Worm (Caenorhabditis elegans) whole organism, late embryonic: ENCODE data around the gene cit-1.1.

Experiments used
- C08G9.2 ChIP-seq: sonication (generic microtip); optimal IDR thresholded peaks from 2 replicates; lab custom pipeline; 2016; ENCODE audit warnings: mild to moderate bottlenecking, missing genetic modification characterization, moderate library complexity, missing compliant biosample characterization
- C38D4.7 ChIP-seq: fragments of 200-800 bp; sonication (Bioruptor generic); optimal IDR thresholded peaks from 2 replicates; lab custom pipeline; 2018; ENCODE audit warnings: mild to moderate bottlenecking, missing genetic modification characterization, moderate library complexity, missing compliant biosample characterization
- K02D7.2 ChIP-seq: sonication (generic microtip); optimal IDR thresholded peaks from 2 replicates; lab custom pipeline; 2017; ENCODE audit warnings: mild to moderate bottlenecking, missing genetic modification characterization, missing compliant biosample characterization
- K09A11.1 ChIP-seq: sonication (generic microtip); optimal IDR thresholded peaks from 2 replicates; lab custom pipeline; 2017; ENCODE audit warnings: antibody characterized with exemption, mild to moderate bottlenecking, missing genetic modification characterization, missing compliant biosample characterization; ENCODE audit not compliant: insufficient read depth
- T23F11.4 ChIP-seq: fragments of 200-800 bp; sonication (Bioruptor generic); optimal IDR thresholded peaks from 2 replicates; lab custom pipeline; 2018; ENCODE audit warnings: mild to moderate bottlenecking, missing genetic modification characterization, missing compliant biosample characterization
- Y22D7AL.16 ChIP-seq: sonication (generic microtip); optimal IDR thresholded peaks from 2 replicates; lab custom pipeline; 2016; ENCODE audit warnings: missing genetic modification characterization, missing compliant biosample characterization
- ceh-14 ChIP-seq: sonication (generic microtip); optimal IDR thresholded peaks from 2 replicates; lab custom pipeline; 2016; ENCODE audit warnings: missing genotype, missing genetic modification characterization, missing compliant biosample characterization
- ceh-2 ChIP-seq: sonication (generic microtip); optimal IDR thresholded peaks from 2 replicates; lab custom pipeline; 2016; ENCODE audit warnings: missing genotype, missing genetic modification characterization, missing compliant biosample characterization
- ceh-24 ChIP-seq: sonication (generic microtip); optimal IDR thresholded peaks from 2 replicates; lab custom pipeline; 2016; ENCODE audit warnings: mild to moderate bottlenecking, missing genetic modification characterization, missing compliant biosample characterization
- ceh-45 ChIP-seq: fragments of 200-800 bp; sonication (Bioruptor generic); IDR thresholded peaks from 2 replicates; pipeline ENCODE4 v1.3.6; 2022; ENCODE audit warnings: missing genetic modification reagents, missing genetic modification characterization, missing compliant biosample characterization
- ceh-48 ChIP-seq: sonication (generic microtip); optimal IDR thresholded peaks from 2 replicates; lab custom pipeline; 2016; ENCODE audit warnings: missing genetic modification characterization, inconsistent platforms, missing compliant biosample characterization
- dmd-4 ChIP-seq: sonication (generic microtip); optimal IDR thresholded peaks from 2 replicates; lab custom pipeline; 2016; ENCODE audit warnings: borderline replicate concordance, missing genetic modification characterization, missing compliant biosample characterization
- elt-2 ChIP-seq: sonication (generic microtip); optimal IDR thresholded peaks from 2 replicates; lab custom pipeline; 2016; ENCODE audit warnings: missing genetic modification reagents, missing genetic modification characterization, missing compliant biosample characterization
- elt-4 ChIP-seq: sonication (generic microtip); optimal IDR thresholded peaks from 2 replicates; lab custom pipeline; 2016; ENCODE audit warnings: missing genetic modification characterization, missing compliant biosample characterization
- ets-4 ChIP-seq: sonication (generic microtip); optimal IDR thresholded peaks from 2 replicates; lab custom pipeline; 2016; ENCODE audit warnings: missing genetic modification characterization, missing compliant biosample characterization
- fax-1 ChIP-seq: sonication (generic microtip); optimal IDR thresholded peaks from 2 replicates; lab custom pipeline; 2016; ENCODE audit warnings: missing genotype, missing genetic modification characterization, missing compliant biosample characterization
- gmeb-2 ChIP-seq: sonication (generic microtip); optimal IDR thresholded peaks from 2 replicates; lab custom pipeline; 2016; ENCODE audit warnings: missing genetic modification characterization, inconsistent platforms, missing compliant biosample characterization
- hlh-15 ChIP-seq: sonication (generic microtip); optimal IDR thresholded peaks from 2 replicates; lab custom pipeline; 2016; ENCODE audit warnings: missing genetic modification characterization, missing compliant biosample characterization
- lim-6 ChIP-seq: sonication (generic microtip); optimal IDR thresholded peaks from 2 replicates; lab custom pipeline; 2016; ENCODE audit warnings: missing genetic modification characterization, missing compliant biosample characterization
- lin-11 ChIP-seq: fragments of 200-800 bp; sonication (Bioruptor generic); optimal IDR thresholded peaks from 2 replicates; lab custom pipeline; 2018; ENCODE audit warnings: mild to moderate bottlenecking, missing genetic modification characterization, missing compliant biosample characterization
- mec-3 ChIP-seq: sonication (generic microtip); optimal IDR thresholded peaks from 2 replicates; lab custom pipeline; 2016; ENCODE audit warnings: borderline replicate concordance, missing genetic modification characterization, missing compliant biosample characterization
- nfya-1 ChIP-seq: sonication (generic microtip); optimal IDR thresholded peaks from 2 replicates; lab custom pipeline; 2017; ENCODE audit warnings: missing genetic modification characterization, mild to moderate bottlenecking, missing compliant biosample characterization, antibody characterized with exemption, moderate library complexity
- nhr-11 ChIP-seq: fragments of 150-350 bp; optimal IDR thresholded peaks from 2 replicates; lab custom pipeline; 2014; ENCODE audit warnings: missing biosample characterization, missing genetic modification characterization
- odd-2 ChIP-seq: sonication (generic microtip); optimal IDR thresholded peaks from 2 replicates; lab custom pipeline; 2017; ENCODE audit warnings: antibody characterized with exemption, mild to moderate bottlenecking, missing genetic modification characterization, missing compliant biosample characterization
- pat-9 ChIP-seq: fragments of 200-800 bp; sonication (Bioruptor generic); optimal IDR thresholded peaks from 2 replicates; lab custom pipeline; 2018; ENCODE audit warnings: mild to moderate bottlenecking, missing genetic modification characterization, moderate library complexity, missing compliant biosample characterization
- pax-1 ChIP-seq: fragments of 150-350 bp; optimal IDR thresholded peaks from 2 replicates; lab custom pipeline; 2014; ENCODE audit warnings: missing biosample characterization, missing genetic modification characterization
- pros-1 ChIP-seq: fragments of 150-350 bp; optimal IDR thresholded peaks from 2 replicates; lab custom pipeline; 2014; ENCODE audit warnings: missing biosample characterization, missing genetic modification reagents, missing genetic modification characterization
- sdc-2 ChIP-seq: sonication (generic microtip); optimal IDR thresholded peaks from 2 replicates; lab custom pipeline; 2016; ENCODE audit warnings: missing genotype, missing genetic modification characterization, missing compliant biosample characterization
- sox-4 ChIP-seq: sonication (generic microtip); optimal IDR thresholded peaks from 2 replicates; lab custom pipeline; 2017; ENCODE audit warnings: mild to moderate bottlenecking, missing genetic modification characterization, inconsistent platforms, missing compliant biosample characterization
- tbx-2 ChIP-seq: sonication (generic microtip); optimal IDR thresholded peaks from 2 replicates; lab custom pipeline; 2016; ENCODE audit warnings: missing genetic modification characterization, missing compliant biosample characterization
- tbx-7 ChIP-seq: sonication (generic microtip); optimal IDR thresholded peaks from 2 replicates; lab custom pipeline; 2016; ENCODE audit warnings: missing genotype, missing genetic modification characterization, missing compliant biosample characterization
- ttx-3 ChIP-seq: sonication (generic microtip); optimal IDR thresholded peaks from 2 replicates; lab custom pipeline; 2016; ENCODE audit warnings: missing genetic modification reagents, missing genetic modification characterization, missing compliant biosample characterization
- unc-42 ChIP-seq: sonication (generic microtip); optimal IDR thresholded peaks from 2 replicates; lab custom pipeline; 2016; ENCODE audit warnings: missing genotype, missing genetic modification characterization, missing compliant biosample characterization
- unc-86 ChIP-seq: sonication (generic microtip); optimal IDR thresholded peaks from 2 replicates; lab custom pipeline; 2016; ENCODE audit warnings: missing genetic modification characterization, missing compliant biosample characterization
- zip-5 ChIP-seq: sonication (generic microtip); optimal IDR thresholded peaks from 2 replicates; lab custom pipeline; 2016; ENCODE audit warnings: missing genetic modification characterization, missing compliant biosample characterization
- ztf-16 ChIP-seq: sonication (generic microtip); optimal IDR thresholded peaks from 2 replicates; lab custom pipeline; 2017; ENCODE audit warnings: missing genetic modification characterization, missing compliant biosample characterization

The cit-1.1 gene

DNA sequence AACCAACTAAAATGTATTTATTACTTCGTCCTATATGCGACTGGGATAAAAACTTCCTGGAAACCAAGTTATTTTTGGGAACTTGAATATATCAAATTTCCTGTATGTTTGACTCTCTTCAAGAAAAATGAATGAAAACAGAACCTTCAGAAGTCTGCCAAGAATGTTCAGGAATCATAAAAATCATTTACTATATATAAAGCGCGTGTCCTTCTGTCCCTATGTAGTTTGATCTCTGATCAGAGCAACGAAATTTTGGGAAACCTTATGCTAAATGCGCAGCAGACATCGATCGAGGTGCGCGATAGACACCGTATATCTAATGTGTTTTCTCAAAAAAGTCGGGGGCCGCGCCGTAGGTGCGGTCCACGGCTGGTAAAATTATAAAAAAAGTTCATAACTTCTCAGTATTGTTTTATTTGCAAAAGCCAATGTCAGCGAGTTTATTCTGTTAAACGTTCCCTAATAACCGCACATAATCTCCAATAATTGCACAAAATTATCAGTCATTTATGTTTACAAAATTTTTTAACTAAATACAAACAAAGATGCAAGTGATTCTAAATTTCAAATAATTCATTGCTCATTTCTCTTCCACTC lies 12.1 kb downstream of the cit-1.1 start:
- TF ChIP-seq mec-3 (tag; lab: Kevin White, UChicago): no peak
- TF ChIP-seq pax-1 (tag; lab: Kevin White, UChicago): no peak
- TF ChIP-seq ceh-14: no peak
- TF ChIP-seq ceh-48 (tag; lab: Kevin White, UChicago): no peak
- TF ChIP-seq tbx-2: no peak
- TF ChIP-seq Y22D7AL.16 (tag; lab: Kevin White, UChicago): no peak
- TF ChIP-seq K09A11.1 (tag; lab: Kevin White, UChicago): no peak
- no peak for TF ChIP-seq nfya-1 (tag; lab: Kevin White, UChicago)
- no peak for TF ChIP-seq C08G9.2
- no peak for TF ChIP-seq elt-4 (tag; lab: Kevin White, UChicago)
- TF ChIP-seq sdc-2 (tag; lab: Kevin White, UChicago): no peak
- no peak for TF ChIP-seq ceh-2 (tag; lab: Kevin White, UChicago)
- no peak for TF ChIP-seq K02D7.2 (tag; lab: Kevin White, UChicago)
- no peak for TF ChIP-seq gmeb-2 (tag; lab: Kevin White, UChicago)
- no peak for TF ChIP-seq ztf-16 (tag; lab: Kevin White, UChicago)
- no peak for TF ChIP-seq sox-4 (tag; lab: Kevin White, UChicago)
- TF ChIP-seq odd-2: no peak
- TF ChIP-seq ttx-3 (tag; lab: Kevin White, UChicago): no peak
- no peak for TF ChIP-seq C38D4.7 (GFP tag; lab: Kevin White, UChicago)
- TF ChIP-seq pros-1: no peak

DNA sequence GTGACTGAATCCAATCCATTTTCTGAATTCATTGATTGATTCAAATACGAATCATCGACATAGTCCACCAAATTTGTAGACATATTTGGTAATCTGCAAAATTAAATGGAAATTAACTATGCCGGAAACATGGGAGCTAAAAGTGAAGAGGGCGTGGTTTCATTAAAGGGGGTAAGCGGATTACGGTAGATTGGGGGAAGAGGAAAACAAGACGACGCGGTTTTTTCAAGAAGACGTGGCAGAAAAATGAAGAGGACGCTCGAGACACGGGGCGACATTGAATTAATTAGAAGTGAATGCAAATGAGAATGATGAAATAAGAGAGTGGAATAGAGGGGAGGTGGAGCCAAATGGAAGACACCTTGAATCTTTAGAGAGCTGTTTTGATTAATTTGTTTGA lies 13.3 kb downstream of the cit-1.1 start, which contains the start of gene npr-17:
npr-17 (minus strand) TSS at position 101 of the 400 bp plus-strand sequence.
- no peak for TF ChIP-seq fax-1
- no peak for TF ChIP-seq T23F11.4 (GFP tag; lab: Kevin White, UChicago)
- TF ChIP-seq ztf-16 (tag; lab: Kevin White, UChicago): no peak
- no peak for TF ChIP-seq C38D4.7 (GFP tag; lab: Kevin White, UChicago)
- no peak for TF ChIP-seq K02D7.2 (tag; lab: Kevin White, UChicago)
- no peak for TF ChIP-seq gmeb-2 (tag; lab: Kevin White, UChicago)

DNA sequence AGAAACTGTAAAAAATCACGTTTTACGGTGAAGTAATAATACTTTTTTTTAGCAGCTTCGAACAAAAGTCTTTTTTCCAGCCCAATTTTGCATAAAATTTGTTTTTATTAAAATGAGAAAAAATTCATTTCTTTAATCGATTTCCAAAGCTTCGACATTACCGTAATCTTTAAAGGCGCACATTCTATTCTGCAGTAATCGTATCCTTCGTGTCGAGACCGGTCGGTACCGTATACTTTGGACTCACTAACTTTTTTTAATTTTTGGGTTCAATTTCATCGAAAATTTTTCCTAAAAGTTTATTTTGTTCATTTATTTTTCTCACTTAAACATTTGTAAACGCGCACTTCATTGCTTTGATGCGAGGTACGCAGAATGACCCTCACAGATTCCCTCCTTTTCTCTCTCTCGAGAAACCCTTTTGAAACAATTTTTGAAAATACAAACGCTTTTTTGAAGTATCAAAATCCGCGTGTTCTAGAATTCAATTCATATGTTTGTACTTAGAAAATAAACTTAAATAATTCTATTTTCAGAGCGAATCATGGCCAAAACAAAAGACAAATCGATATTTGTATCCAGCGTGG lies 22.9 kb downstream of the cit-1.1 start, which contains the start of gene hrpk-2:
hrpk-2 (plus strand) TSS at position 537 of the 587 bp plus-strand sequence.
- TF ChIP-seq ceh-45 (GFP tag; lab: Robert Waterston, UW) (no peak), tbx-7 (no peak), hlh-15 (tag; lab: Kevin White, UChicago) (no peak), zip-5 (tag; lab: Kevin White, UChicago) (no peak), nhr-11 (tag; lab: Kevin White, UChicago) (no peak), unc-86 (tag; lab: Kevin White, UChicago) (no peak), ceh-48 (tag; lab: Kevin White, UChicago) (no peak), tbx-2 (no peak), T23F11.4 (GFP tag; lab: Kevin White, UChicago) (no peak), mec-3 (tag; lab: Kevin White, UChicago) (no peak), pat-9 (tag; lab: Kevin White, UChicago) (no peak), elt-2 (tag; lab: Kevin White, UChicago) (no peak), ets-4 (no peak)

DNA sequence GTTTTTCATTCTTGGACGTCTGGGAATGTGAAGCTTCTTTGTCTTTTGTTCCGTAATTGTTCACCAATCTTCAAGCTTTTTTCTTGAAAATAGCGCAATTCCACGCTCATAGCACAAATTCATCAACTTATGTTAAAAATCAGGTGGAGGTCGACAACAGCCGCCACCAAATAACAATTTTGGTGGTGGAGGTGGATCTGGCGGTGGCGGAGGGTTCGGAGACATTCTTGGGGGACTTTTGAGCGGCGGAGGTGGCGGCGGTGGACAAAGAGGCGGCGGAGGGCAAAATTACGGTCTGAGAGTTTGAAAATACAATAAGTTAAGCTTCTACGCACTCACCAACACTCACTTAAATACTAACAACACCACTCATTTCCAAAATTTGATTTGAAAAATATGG lies 27.7 kb downstream of the cit-1.1 start:
- TF ChIP-seq lin-11 (no peak), unc-86 (tag; lab: Kevin White, UChicago) (no peak), unc-42 (no peak), dmd-4 (no peak), lim-6 (tag; lab: Kevin White, UChicago) (no peak), ceh-24 (tag; lab: Kevin White, UChicago) (no peak), ceh-45 (GFP tag; lab: Robert Waterston, UW) (no peak), ztf-16 (tag; lab: Kevin White, UChicago) (no peak)
